Worm (Caenorhabditis elegans) whole organism, late embryonic: Measurements from ENCODE around the gene msp-152.

ENCODE experiments used
- C38D4.7 ChIP-seq: fragments of 200-800 bp; sonication (Bioruptor generic); optimal IDR thresholded peaks from 2 replicates; lab custom pipeline; 2018; ENCODE audit warnings: mild to moderate bottlenecking, missing genetic modification characterization, moderate library complexity, missing compliant biosample characterization
- F13H6.1 ChIP-seq: sonication (generic microtip); optimal IDR thresholded peaks from 2 replicates; lab custom pipeline; 2016; ENCODE audit warnings: missing genetic modification characterization, missing compliant biosample characterization
- K02D7.2 ChIP-seq: sonication (generic microtip); optimal IDR thresholded peaks from 2 replicates; lab custom pipeline; 2017; ENCODE audit warnings: mild to moderate bottlenecking, missing genetic modification characterization, missing compliant biosample characterization
- K09A11.1 ChIP-seq: sonication (generic microtip); optimal IDR thresholded peaks from 2 replicates; lab custom pipeline; 2017; ENCODE audit warnings: antibody characterized with exemption, mild to moderate bottlenecking, missing genetic modification characterization, missing compliant biosample characterization; ENCODE audit not compliant: insufficient read depth
- ahr-1 ChIP-seq: sonication (generic microtip); optimal IDR thresholded peaks from 2 replicates; lab custom pipeline; 2016; ENCODE audit warnings: missing genetic modification characterization, missing compliant biosample characterization
- ama-1 ChIP-seq: fragments of 150-350 bp; optimal IDR thresholded peaks from 2 replicates; lab custom pipeline; 2014
- ceh-14 ChIP-seq: sonication (generic microtip); optimal IDR thresholded peaks from 2 replicates; lab custom pipeline; 2016; ENCODE audit warnings: missing genotype, missing genetic modification characterization, missing compliant biosample characterization
- ceh-18 ChIP-seq: sonication (generic microtip); optimal IDR thresholded peaks from 2 replicates; lab custom pipeline; 2016; ENCODE audit warnings: missing genetic modification characterization, missing compliant biosample characterization
- ceh-2 ChIP-seq: sonication (generic microtip); optimal IDR thresholded peaks from 2 replicates; lab custom pipeline; 2016; ENCODE audit warnings: missing genotype, missing genetic modification characterization, missing compliant biosample characterization
- ceh-22 ChIP-seq: sonication (generic microtip); optimal IDR thresholded peaks from 2 replicates; lab custom pipeline; 2017; ENCODE audit warnings: missing biosample characterization, missing genetic modification characterization
- ceh-24 ChIP-seq: sonication (generic microtip); optimal IDR thresholded peaks from 2 replicates; lab custom pipeline; 2016; ENCODE audit warnings: mild to moderate bottlenecking, missing genetic modification characterization, missing compliant biosample characterization
- ceh-31 ChIP-seq: sonication (generic microtip); optimal IDR thresholded peaks from 2 replicates; lab custom pipeline; 2016; ENCODE audit warnings: missing genetic modification characterization, missing compliant biosample characterization
- ceh-34 ChIP-seq: sonication (generic microtip); optimal IDR thresholded peaks from 2 replicates; lab custom pipeline; 2016; ENCODE audit warnings: mild to moderate bottlenecking, missing genetic modification characterization, missing compliant biosample characterization
- ceh-45 ChIP-seq: fragments of 200-800 bp; sonication (Bioruptor generic); IDR thresholded peaks from 2 replicates; pipeline ENCODE4 v1.3.6; 2022; ENCODE audit warnings: missing genetic modification reagents, missing genetic modification characterization, missing compliant biosample characterization
- ceh-6 ChIP-seq: fragments of 200-800 bp; sonication (Bioruptor generic); optimal IDR thresholded peaks from 2 replicates; lab custom pipeline; 2018; ENCODE audit warnings: mild to moderate bottlenecking, missing genetic modification characterization, missing compliant biosample characterization
- ceh-9 ChIP-seq: sonication (generic microtip); optimal IDR thresholded peaks from 2 replicates; lab custom pipeline; 2016; ENCODE audit warnings: mild to moderate bottlenecking, missing genetic modification characterization, inconsistent platforms, missing compliant biosample characterization
- dmd-4 ChIP-seq: sonication (generic microtip); optimal IDR thresholded peaks from 2 replicates; lab custom pipeline; 2016; ENCODE audit warnings: borderline replicate concordance, missing genetic modification characterization, missing compliant biosample characterization
- elt-2 ChIP-seq: sonication (generic microtip); optimal IDR thresholded peaks from 2 replicates; lab custom pipeline; 2016; ENCODE audit warnings: missing genetic modification reagents, missing genetic modification characterization, missing compliant biosample characterization
- elt-4 ChIP-seq: sonication (generic microtip); optimal IDR thresholded peaks from 2 replicates; lab custom pipeline; 2016; ENCODE audit warnings: missing genetic modification characterization, missing compliant biosample characterization
- eyg-1 ChIP-seq: sonication (generic microtip); optimal IDR thresholded peaks from 2 replicates; lab custom pipeline; 2016; ENCODE audit warnings: missing genotype, missing genetic modification characterization, missing compliant biosample characterization
- fkh-10 ChIP-seq: fragments of 150-350 bp; optimal IDR thresholded peaks from 2 replicates; lab custom pipeline; 2014; ENCODE audit warnings: missing biosample characterization, missing genetic modification reagents, missing genetic modification characterization
- fkh-6 ChIP-seq: sonication (generic microtip); optimal IDR thresholded peaks from 2 replicates; lab custom pipeline; 2016; ENCODE audit warnings: missing genetic modification characterization, missing compliant biosample characterization
- gmeb-2 ChIP-seq: sonication (generic microtip); optimal IDR thresholded peaks from 2 replicates; lab custom pipeline; 2016; ENCODE audit warnings: missing genetic modification characterization, inconsistent platforms, missing compliant biosample characterization
- hlh-15 ChIP-seq: sonication (generic microtip); optimal IDR thresholded peaks from 2 replicates; lab custom pipeline; 2016; ENCODE audit warnings: missing genetic modification characterization, missing compliant biosample characterization
- hlh-30 ChIP-seq: sonication (generic microtip); optimal IDR thresholded peaks from 2 replicates; lab custom pipeline; 2017; ENCODE audit warnings: antibody characterized with exemption, missing genetic modification characterization, missing compliant biosample characterization; ENCODE audit not compliant: insufficient read depth
- lim-6 ChIP-seq: sonication (generic microtip); optimal IDR thresholded peaks from 2 replicates; lab custom pipeline; 2016; ENCODE audit warnings: missing genetic modification characterization, missing compliant biosample characterization
- madf-2 ChIP-seq: sonication (generic microtip); optimal IDR thresholded peaks from 2 replicates; lab custom pipeline; 2017; ENCODE audit warnings: missing genetic modification characterization, missing compliant biosample characterization
- mec-3 ChIP-seq: sonication (generic microtip); optimal IDR thresholded peaks from 2 replicates; lab custom pipeline; 2016; ENCODE audit warnings: borderline replicate concordance, missing genetic modification characterization, missing compliant biosample characterization
- nhr-11 ChIP-seq: fragments of 150-350 bp; optimal IDR thresholded peaks from 2 replicates; lab custom pipeline; 2014; ENCODE audit warnings: missing biosample characterization, missing genetic modification characterization
- npax-4 ChIP-seq: sonication (generic microtip); optimal IDR thresholded peaks from 2 replicates; lab custom pipeline; 2016; ENCODE audit warnings: missing genetic modification characterization, missing compliant biosample characterization
- odd-2 ChIP-seq: sonication (generic microtip); optimal IDR thresholded peaks from 2 replicates; lab custom pipeline; 2017; ENCODE audit warnings: antibody characterized with exemption, mild to moderate bottlenecking, missing genetic modification characterization, missing compliant biosample characterization
- pag-3 ChIP-seq: sonication (generic microtip); optimal IDR thresholded peaks from 2 replicates; lab custom pipeline; 2016; ENCODE audit warnings: missing compliant biosample characterization, missing genetic modification characterization, borderline replicate concordance
- pax-1 ChIP-seq: fragments of 150-350 bp; optimal IDR thresholded peaks from 2 replicates; lab custom pipeline; 2014; ENCODE audit warnings: missing biosample characterization, missing genetic modification characterization
- pha-2 ChIP-seq: sonication (generic microtip); optimal IDR thresholded peaks from 2 replicates; lab custom pipeline; 2017; ENCODE audit warnings: mild to moderate bottlenecking, missing genetic modification characterization, missing compliant biosample characterization
- pqm-1 ChIP-seq: sonication (generic microtip); optimal IDR thresholded peaks from 2 replicates; lab custom pipeline; 2016; ENCODE audit warnings: missing genetic modification characterization, missing compliant biosample characterization
- pros-1 ChIP-seq: fragments of 150-350 bp; optimal IDR thresholded peaks from 2 replicates; lab custom pipeline; 2014; ENCODE audit warnings: missing biosample characterization, missing genetic modification reagents, missing genetic modification characterization
- ref-2 ChIP-seq: sonication (generic microtip); optimal IDR thresholded peaks from 2 replicates; lab custom pipeline; 2016; ENCODE audit warnings: missing genetic modification characterization, missing compliant biosample characterization
- sox-4 ChIP-seq: sonication (generic microtip); optimal IDR thresholded peaks from 2 replicates; lab custom pipeline; 2017; ENCODE audit warnings: mild to moderate bottlenecking, missing genetic modification characterization, inconsistent platforms, missing compliant biosample characterization
- syd-9 ChIP-seq: sonication (generic microtip); optimal IDR thresholded peaks from 2 replicates; lab custom pipeline; 2016; ENCODE audit warnings: mild to moderate bottlenecking, missing genetic modification characterization, moderate library complexity, missing compliant biosample characterization
- tbx-7 ChIP-seq: sonication (generic microtip); optimal IDR thresholded peaks from 2 replicates; lab custom pipeline; 2016; ENCODE audit warnings: missing genotype, missing genetic modification characterization, missing compliant biosample characterization
- ttx-3 ChIP-seq: sonication (generic microtip); optimal IDR thresholded peaks from 2 replicates; lab custom pipeline; 2016; ENCODE audit warnings: missing genetic modification reagents, missing genetic modification characterization, missing compliant biosample characterization
- unc-42 ChIP-seq: sonication (generic microtip); optimal IDR thresholded peaks from 2 replicates; lab custom pipeline; 2016; ENCODE audit warnings: missing genotype, missing genetic modification characterization, missing compliant biosample characterization
- unc-55 ChIP-seq: sonication (generic microtip); optimal IDR thresholded peaks from 2 replicates; lab custom pipeline; 2017; ENCODE audit warnings: missing biosample characterization, missing genetic modification reagents, missing genetic modification characterization
- ztf-16 ChIP-seq: sonication (generic microtip); optimal IDR thresholded peaks from 2 replicates; lab custom pipeline; 2017; ENCODE audit warnings: missing genetic modification characterization, missing compliant biosample characterization

msp-152 gene

ce11 chrII:4905883-4906282 lies 26.9 kb upstream of the msp-152 start:
- TF ChIP-seq ztf-16 = no peak
- no peak for TF ChIP-seq C38D4.7 (GFP tag; lab: Kevin White, UChicago)
- no peak for TF ChIP-seq ahr-1 (tag; lab: Kevin White, UChicago)
- no peak for TF ChIP-seq ref-2 (tag; lab: Kevin White, UChicago)
- TF ChIP-seq ceh-24 (tag; lab: Kevin White, UChicago) = no peak
- no peak for TF ChIP-seq gmeb-2 (tag; lab: Kevin White, UChicago)
- TF ChIP-seq K09A11.1 = no peak
- no peak for TF ChIP-seq F13H6.1 (tag; lab: Kevin White, UChicago)
- TF ChIP-seq hlh-15 (tag; lab: Kevin White, UChicago) = no peak
- TF ChIP-seq elt-4 = no peak
- TF ChIP-seq ceh-9 = no peak
- TF ChIP-seq dmd-4 (tag; lab: Kevin White, UChicago) = no peak
- no peak for TF ChIP-seq tbx-7
- TF ChIP-seq syd-9 (tag; lab: Kevin White, UChicago) = no peak
- no peak for TF ChIP-seq ttx-3 (tag; lab: Kevin White, UChicago)
- no peak for TF ChIP-seq nhr-11 (tag; lab: Kevin White, UChicago)
- no peak for TF ChIP-seq fkh-6
- TF ChIP-seq pax-1 (tag; lab: Kevin White, UChicago) = no peak

ce11 chrII:4908160-4908559 lies 24.7 kb upstream of the msp-152 start:
- TF ChIP-seq unc-42 (tag; lab: Kevin White, UChicago) (peak; percentile 38), madf-2 (tag; lab: Kevin White, UChicago) (no peak), elt-2 (peak; percentile 22), K09A11.1 (no peak), C38D4.7 (GFP tag; lab: Kevin White, UChicago) (no peak), pag-3 (tag; lab: Kevin White, UChicago) (no peak), unc-55 (GFP tag; lab: Kevin White, UChicago) (peak; percentile 48), ceh-22 (peak; percentile 19)

- TF ChIP-seq eyg-1 (tag; lab: Kevin White, UChicago) (no peak), pag-3 (tag; lab: Kevin White, UChicago) (no peak), pros-1 (tag; lab: Kevin White, UChicago) (no peak), fkh-10 (GFP tag; lab: Kevin White, UChicago) (no peak), nhr-11 (tag; lab: Kevin White, UChicago) (no peak), ama-1 (lab: Kevin White, UChicago) (no peak), sox-4 (tag; lab: Kevin White, UChicago) (no peak), tbx-7 (no peak), ahr-1 (tag; lab: Kevin White, UChicago) (no peak), mec-3 (no peak), ceh-2 (tag; lab: Kevin White, UChicago) (no peak)
Observed at ce11 chrII:4914214-4914613, 18.6 kb upstream of the msp-152 start, which contains the start of gene R05F9.11. Gene R05F9.11 (minus strand): TSS chrII:4914218.

ce11 chrII:4915572-4915971 lies 17.3 kb upstream of the msp-152 start:
- TF ChIP-seq npax-4 (no peak), pqm-1 (no peak), ceh-18 (tag; lab: Kevin White, UChicago) (no peak), lim-6 (no peak), hlh-30 (tag; lab: Kevin White, UChicago) (no peak), fkh-10 (GFP tag; lab: Kevin White, UChicago) (no peak), ceh-6 (no peak), ceh-31 (tag; lab: Kevin White, UChicago) (no peak), gmeb-2 (tag; lab: Kevin White, UChicago) (no peak), C38D4.7 (GFP tag; lab: Kevin White, UChicago) (no peak), unc-55 (GFP tag; lab: Kevin White, UChicago) (no peak), K02D7.2 (tag; lab: Kevin White, UChicago) (no peak), ceh-24 (tag; lab: Kevin White, UChicago) (no peak), ceh-2 (tag; lab: Kevin White, UChicago) (no peak), odd-2 (tag; lab: Kevin White, UChicago) (no peak), ceh-14 (tag; lab: Kevin White, UChicago) (no peak), ceh-34 (tag; lab: Kevin White, UChicago) (no peak), ama-1 (lab: Kevin White, UChicago) (no peak), pha-2 (tag; lab: Kevin White, UChicago) (no peak), ceh-45 (GFP tag; lab: Robert Waterston, UW) (no peak)
